Worm (Caenorhabditis elegans) whole organism, young adult: ENCODE data around the gene frm-2.

Source experiments
- D2030.7 ChIP-seq: fragments of 200-800 bp; sonication (Bioruptor generic); IDR thresholded peaks from 2 replicates; pipeline ENCODE4 v1.3.6; 2022; ENCODE audit warnings: missing genetic modification reagents, missing genetic modification characterization, missing compliant biosample characterization
- F10E7.11 ChIP-seq: sonication (generic microtip); optimal IDR thresholded peaks from 2 replicates; lab custom pipeline; 2017; ENCODE audit warnings: mild to moderate bottlenecking, missing genetic modification characterization, moderate library complexity, missing compliant biosample characterization
- F23B12.7 ChIP-seq: sonication (generic microtip); optimal IDR thresholded peaks from 2 replicates; lab custom pipeline; 2017; ENCODE audit warnings: missing genetic modification characterization, mild to moderate bottlenecking, missing compliant biosample characterization, antibody characterized with exemption, moderate library complexity; ENCODE audit not compliant: insufficient read depth
- F39B2.1 ChIP-seq: fragments of 200-800 bp; sonication (Bioruptor generic); IDR thresholded peaks from 2 replicates; pipeline ENCODE4 v1.3.6; 2022; ENCODE audit warnings: missing genetic modification reagents, missing genetic modification characterization, missing compliant biosample characterization
- T07F8.4 ChIP-seq: sonication (generic microtip); optimal IDR thresholded peaks from 2 replicates; lab custom pipeline; 2016; ENCODE audit warnings: mild to moderate bottlenecking, missing genetic modification characterization, moderate library complexity, missing compliant biosample characterization
- Y53G8AR.9 ChIP-seq: fragments of 200-800 bp; sonication (Bioruptor generic); conservative IDR thresholded peaks from 2 replicates; pipeline ENCODE4 v1.3.6; 2022; ENCODE audit warnings: missing genetic modification reagents, missing genetic modification characterization, missing compliant biosample characterization
- akir-1 ChIP-seq: fragments of 200-800 bp; sonication (Bioruptor generic); optimal IDR thresholded peaks from 2 replicates; lab custom pipeline; 2018; ENCODE audit warnings: mild to moderate bottlenecking, missing genetic modification characterization, moderate library complexity, missing compliant biosample characterization
- ama-1 ChIP-seq, 3 experiments: fragments of 150-350 bp in 1 of 3; sonication (generic microtip) in 2 of 3; optimal IDR thresholded peaks; 2 replicates each; lab custom pipeline; 2014 to 2018; ENCODE audit warnings: missing biosample characterization in 2 of 3, missing genetic modification characterization in 2 of 3, missing genetic modification reagents in 2 of 3
- aptf-2 ChIP-seq: fragments of 200-800 bp; sonication (Bioruptor generic); conservative IDR thresholded peaks from 2 replicates; pipeline ENCODE4 v1.3.6; 2022; ENCODE audit warnings: missing genetic modification reagents, missing genetic modification characterization, missing compliant biosample characterization
- cebp-1 ChIP-seq, 2 experiments: fragments of 200-800 bp in 1 of 2; sonication (Bioruptor generic) in 1 of 2; sonication (generic microtip) in 1 of 2; IDR thresholded peaks in 1 of 2; optimal IDR thresholded peaks in 1 of 2; 2 replicates each; pipeline versions ENCODE4 v1.3.6 to Lab custom; 2017 to 2022; ENCODE audit warnings: missing compliant biosample characterization in 2 of 2, missing genetic modification characterization in 2 of 2, mild to moderate bottlenecking in 1 of 2, missing genetic modification reagents in 1 of 2, moderate library complexity in 1 of 2
- ceh-100 ChIP-seq: fragments of 200-800 bp; sonication (Bioruptor generic); IDR thresholded peaks from 2 replicates; pipeline ENCODE4 v1.3.6; 2022; ENCODE audit warnings: missing genetic modification reagents, missing genetic modification characterization, missing compliant biosample characterization
- dox-1 ChIP-seq: fragments of 200-800 bp; sonication (Bioruptor generic); IDR thresholded peaks from 2 replicates; pipeline ENCODE4 v1.3.6; 2022; ENCODE audit warnings: missing genetic modification reagents, missing genetic modification characterization, missing compliant biosample characterization
- egl-44 ChIP-seq: fragments of 200-800 bp; sonication (Bioruptor generic); IDR thresholded peaks from 2 replicates; pipeline ENCODE4 v1.3.6; 2022; ENCODE audit warnings: missing genetic modification reagents, missing genetic modification characterization, missing compliant biosample characterization
- ekl-4 ChIP-seq: fragments of 200-800 bp; sonication (Bioruptor generic); IDR thresholded peaks from 2 replicates; pipeline ENCODE4 v1.3.6; 2022; ENCODE audit warnings: missing genetic modification reagents, missing genetic modification characterization, missing compliant biosample characterization
- ets-4 ChIP-seq: fragments of 200-800 bp; sonication (Bioruptor generic); optimal IDR thresholded peaks from 2 replicates; lab custom pipeline; 2018; ENCODE audit warnings: mild to moderate bottlenecking, missing genetic modification characterization, missing compliant biosample characterization
- let-607 ChIP-seq, 2 experiments: fragments of 200-800 bp in 1 of 2; sonication (Bioruptor generic) in 1 of 2; sonication (generic microtip) in 1 of 2; optimal IDR thresholded peaks; 2 replicates each; lab custom pipeline; 2016 to 2018; ENCODE audit warnings: mild to moderate bottlenecking in 2 of 2, missing compliant biosample characterization in 2 of 2, missing genetic modification characterization in 2 of 2, moderate library complexity in 2 of 2, missing genotype in 1 of 2
- lin-26 ChIP-seq: fragments of 200-800 bp; sonication (Bioruptor generic); IDR thresholded peaks from 2 replicates; pipeline ENCODE4 v1.3.6; 2022; ENCODE audit warnings: missing genetic modification reagents, missing genetic modification characterization, missing compliant biosample characterization
- lin-35 ChIP-seq, 3 experiments: fragments of 150-350 bp in 2 of 3; sonication (generic microtip) in 1 of 3; optimal IDR thresholded peaks; 2 replicates each; lab custom pipeline; 2014 to 2018; ENCODE audit warnings: missing biosample characterization in 3 of 3, missing genetic modification characterization in 3 of 3, missing genetic modification reagents in 3 of 3
- madf-3 ChIP-seq: fragments of 200-800 bp; sonication (Bioruptor generic); IDR thresholded peaks from 2 replicates; pipeline ENCODE4 v1.3.6; 2022; ENCODE audit warnings: missing genetic modification reagents, missing genetic modification characterization, missing compliant biosample characterization
- mcd-1 ChIP-seq: fragments of 200-800 bp; sonication (Bioruptor generic); IDR thresholded peaks from 2 replicates; pipeline ENCODE4 v1.3.6; 2022; ENCODE audit warnings: missing genetic modification reagents, missing genetic modification characterization, missing compliant biosample characterization
- mel-28 ChIP-seq: sonication (generic microtip); optimal IDR thresholded peaks from 2 replicates; lab custom pipeline; 2016; ENCODE audit warnings: borderline replicate concordance, mild to moderate bottlenecking, missing genetic modification characterization, missing compliant biosample characterization
- nfya-1 ChIP-seq: sonication (generic microtip); optimal IDR thresholded peaks from 2 replicates; lab custom pipeline; 2017; ENCODE audit warnings: antibody characterized with exemption, missing compliant biosample characterization, missing genetic modification characterization, borderline replicate concordance; ENCODE audit not compliant: insufficient read depth
- nhr-27 ChIP-seq: fragments of 200-800 bp; sonication (Bioruptor generic); optimal IDR thresholded peaks from 2 replicates; lab custom pipeline; 2018; ENCODE audit warnings: mild to moderate bottlenecking, missing genetic modification characterization, moderate library complexity, missing compliant biosample characterization
- pha-4 ChIP-seq: fragments of 150-350 bp; sonication (generic microtip); optimal IDR thresholded peaks from 2 replicates; lab custom pipeline; 2014; ENCODE audit warnings: missing biosample characterization, missing genetic modification reagents, missing genetic modification characterization
- rec-8 ChIP-seq, 2 experiments: sonication (generic microtip); optimal IDR thresholded peaks; 2 replicates each; lab custom pipeline; 2016; ENCODE audit warnings: mild to moderate bottlenecking in 2 of 2, missing genetic modification characterization in 2 of 2, missing genetic modification reagents in 2 of 2, missing genotype in 2 of 2, missing biosample characterization in 1 of 2, missing compliant biosample characterization in 1 of 2, moderate library complexity in 1 of 2
- sdz-38 ChIP-seq: sonication (generic microtip); optimal IDR thresholded peaks from 2 replicates; lab custom pipeline; 2016; ENCODE audit warnings: missing genotype, missing genetic modification characterization, missing compliant biosample characterization
- tbp1 ChIP-seq: fragments of 200-800 bp; sonication (Bioruptor generic); optimal IDR thresholded peaks from 2 replicates; lab custom pipeline; 2018; ENCODE audit warnings: mild to moderate bottlenecking, missing genetic modification characterization, missing compliant biosample characterization
- unc-62 ChIP-seq: fragments of 150-350 bp; optimal IDR thresholded peaks from 2 replicates; lab custom pipeline; 2014; ENCODE audit warnings: missing biosample characterization, missing genetic modification reagents, missing genetic modification characterization

The frm-2 gene

DNA sequence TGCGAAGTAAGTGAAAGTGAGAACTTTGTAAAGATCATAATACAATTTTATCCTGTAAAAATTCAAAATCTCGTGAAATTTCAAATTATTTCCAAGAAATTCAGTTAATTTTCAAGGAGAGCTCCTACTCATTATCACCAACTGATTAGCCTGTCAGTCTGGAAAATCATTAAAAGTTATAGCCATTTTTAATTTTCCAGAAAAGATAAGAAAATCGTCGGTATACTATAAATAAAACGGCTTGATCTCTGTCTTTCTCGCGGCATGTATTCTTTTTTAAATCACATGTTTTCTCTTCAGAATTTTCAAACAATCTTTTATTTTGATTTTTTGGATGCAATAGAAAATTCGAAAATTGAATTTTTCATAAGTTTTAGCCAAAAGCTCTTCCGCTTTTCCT lies 32.9 kb downstream of the frm-2 start:
- TF ChIP-seq Y53G8AR.9 (GFP tag; lab: Robert Waterston, UW), result no peak
- no peak for TF ChIP-seq rec-8 (tag; optimal IDR thresholded peaks at IDR 0.05; lab: Kevin White, UChicago)
- no peak for TF ChIP-seq mel-28 (tag; lab: Kevin White, UChicago)
- no peak for TF ChIP-seq unc-62 (GFP tag; lab: Kevin White, UChicago)
- TF ChIP-seq aptf-2 (GFP tag; lab: Robert Waterston, UW), result no peak
- TF ChIP-seq pha-4 (tag; lab: Kevin White, UChicago), result no peak

DNA sequence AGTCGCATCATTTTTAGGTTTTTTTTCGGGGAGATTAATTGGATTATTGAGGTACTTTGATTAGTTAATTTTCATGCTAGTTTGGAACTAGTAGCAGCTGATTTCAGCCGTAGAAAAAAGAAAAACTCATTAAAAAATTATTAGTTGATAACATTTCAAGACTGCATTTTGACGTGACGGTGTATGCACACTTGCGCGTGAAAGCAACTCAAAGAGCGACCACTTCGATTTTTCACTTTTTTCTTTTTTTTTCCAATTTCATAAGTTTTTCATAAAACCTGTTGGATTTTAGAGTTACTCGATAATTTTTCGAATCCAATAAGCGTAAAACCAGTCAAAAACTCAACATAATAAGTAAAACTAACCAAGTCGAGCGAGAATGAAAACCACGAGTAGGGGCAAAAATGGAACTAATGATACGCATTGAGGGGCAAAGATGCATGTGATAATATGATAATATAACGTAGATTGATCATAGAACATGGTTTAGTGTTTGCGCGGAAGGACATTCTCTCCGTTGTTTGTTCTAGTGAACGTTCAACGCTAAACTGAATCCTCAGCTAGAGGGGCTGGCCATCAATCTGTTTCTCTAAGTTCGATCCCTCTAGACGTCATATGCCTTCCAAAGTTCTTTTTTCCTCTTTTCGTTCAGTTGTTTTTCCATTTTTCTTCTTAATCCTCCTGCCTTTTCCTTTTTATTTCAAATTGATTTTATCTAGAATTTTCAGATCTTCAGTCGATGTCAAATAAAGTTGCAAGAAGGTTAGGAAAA lies 33.6 kb downstream of the frm-2 start, which contains the start of the genes F25B5.6 and F25B5.3:
F25B5.6 (minus strand) TSS at position 572 of the 772 bp plus-strand sequence.
F25B5.3 (plus strand) TSS at position 722 of the 772 bp plus-strand sequence.
- TF ChIP-seq cebp-1 (GFP tag; IDR thresholded peaks at IDR 0.05; lab: Robert Waterston, UW) (no peak), cebp-1 (tag; optimal IDR thresholded peaks at IDR 0.05; lab: Kevin White, UChicago) (peak; percentile 18), nhr-27 (tag; lab: Kevin White, UChicago) (no peak), F23B12.7 (tag; lab: Kevin White, UChicago) (peak; percentile 34), mcd-1 (GFP tag; lab: Robert Waterston, UW) (0 out of 2 replicates have a peak, but pooled peaks have one; percentile 14), akir-1 (GFP tag; lab: Kevin White, UChicago) (no peak), Y53G8AR.9 (GFP tag; lab: Robert Waterston, UW) (0 out of 2 replicates have a peak, but pooled peaks have one; percentile 23)

DNA sequence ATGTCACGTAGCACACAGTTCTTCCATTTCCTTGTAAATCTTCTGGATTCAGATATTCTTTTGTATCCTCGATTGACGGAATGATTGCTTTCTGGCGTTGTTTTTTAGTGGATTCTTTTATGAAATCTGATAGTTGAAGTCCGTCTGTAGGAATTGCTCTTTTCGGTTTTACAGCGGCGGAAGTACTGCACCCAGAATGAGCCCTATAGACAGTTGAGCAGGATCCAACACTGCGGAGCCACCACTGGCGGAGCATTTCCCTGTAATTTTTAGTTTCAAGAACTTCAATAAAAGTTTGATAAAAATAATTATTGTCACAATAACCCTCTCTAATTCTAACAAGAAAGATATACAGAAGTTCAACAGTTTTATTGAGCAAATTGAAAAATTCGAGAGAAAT lies 36.1 kb downstream of the frm-2 start, which contains the start of gene F25B5.5:
F25B5.5 (minus strand) TSS at position 260 of the 400 bp plus-strand sequence.
- TF ChIP-seq ceh-100 (GFP tag; lab: Robert Waterston, UW), result no peak
- no peak for TF ChIP-seq F39B2.1 (GFP tag; lab: Robert Waterston, UW)
- no peak for TF ChIP-seq dox-1
- TF ChIP-seq ama-1 (optimal IDR thresholded peaks at IDR 0.05; lab: Kevin White, UChicago), result peak; percentile 53
- TF ChIP-seq ama-1 (GFP tag; optimal IDR thresholded peaks at IDR 0.05; lab: Kevin White, UChicago), result no peak
- TF ChIP-seq lin-35 (GFP tag; optimal IDR thresholded peaks at IDR 0.05; lab: Kevin White, UChicago), result peak in 1 of 3 experiments; percentile 32
- no peak for TF ChIP-seq aptf-2 (GFP tag; lab: Robert Waterston, UW)
- no peak for TF ChIP-seq sdz-38 (tag; lab: Kevin White, UChicago)
- 0 out of 2 replicates have a peak, but pooled peaks have one; percentile 12 for TF ChIP-seq madf-3 (GFP tag; lab: Robert Waterston, UW)
- no peak for TF ChIP-seq nfya-1 (tag; lab: Kevin White, UChicago)
- 0 out of 2 replicates have a peak, but pooled peaks have one; percentile 45 for TF ChIP-seq ekl-4 (GFP tag; lab: Robert Waterston, UW)
- TF ChIP-seq egl-44 (GFP tag; lab: Robert Waterston, UW), result 0 out of 2 replicates have a peak, but pooled peaks have one; percentile 27
- no peak for TF ChIP-seq D2030.7 (GFP tag; lab: Robert Waterston, UW)
- no peak for TF ChIP-seq T07F8.4 (tag; lab: Kevin White, UChicago)
- TF ChIP-seq Y53G8AR.9 (GFP tag; lab: Robert Waterston, UW), result no peak
- TF ChIP-seq F10E7.11 (tag; lab: Kevin White, UChicago), result no peak
- no peak for TF ChIP-seq cebp-1 (GFP tag; IDR thresholded peaks at IDR 0.05; lab: Robert Waterston, UW)
- peak; percentile 22 for TF ChIP-seq cebp-1 (tag; optimal IDR thresholded peaks at IDR 0.05; lab: Kevin White, UChicago)
- no peak for TF ChIP-seq ets-4 (GFP tag; lab: Kevin White, UChicago)
- TF ChIP-seq let-607 (tag; optimal IDR thresholded peaks at IDR 0.05; lab: Kevin White, UChicago), result no peak
- TF ChIP-seq tbp1, result no peak
- TF ChIP-seq lin-26, result 0 out of 2 replicates have a peak, but pooled peaks have one; percentile 32
